Worm (Caenorhabditis elegans) whole organism, mixed stage, embryonic: ENCODE measurements around the gene Y54H5A.2.

ENCODE experiments used
- bed-3 ChIP-seq: fragments of 200-800 bp; sonication (Bioruptor generic); optimal IDR thresholded peaks from 3 replicates; lab custom pipeline; 2018; ENCODE audit warnings: mild to moderate bottlenecking, missing genetic modification characterization, moderate library complexity, missing compliant biosample characterization
- blmp-1 ChIP-seq: fragments of 150-350 bp; optimal IDR thresholded peaks from 2 replicates; lab custom pipeline; 2014; ENCODE audit warnings: missing biosample characterization, missing genetic modification characterization
- ceh-39 ChIP-seq: fragments of 150-350 bp; optimal IDR thresholded peaks from 2 replicates; lab custom pipeline; 2014; ENCODE audit warnings: missing biosample characterization, missing genetic modification characterization
- ceh-43 ChIP-seq: fragments of 200-800 bp; sonication (Bioruptor generic); optimal IDR thresholded peaks from 2 replicates; lab custom pipeline; 2018; ENCODE audit warnings: mild to moderate bottlenecking, missing genetic modification characterization, moderate library complexity, missing compliant biosample characterization
- ces-1 ChIP-seq: fragments of 150-350 bp; optimal IDR thresholded peaks from 2 replicates; lab custom pipeline; 2014; ENCODE audit warnings: missing biosample characterization, missing genetic modification reagents, missing genetic modification characterization
- cnd-1 ChIP-seq: fragments of 200-800 bp; sonication (Bioruptor generic); optimal IDR thresholded peaks from 2 replicates; lab custom pipeline; 2018; ENCODE audit warnings: mild to moderate bottlenecking, missing genetic modification characterization, missing compliant biosample characterization
- drap-1 ChIP-seq: fragments of 200-800 bp; sonication (Bioruptor generic); optimal IDR thresholded peaks from 3 replicates; lab custom pipeline; 2018; ENCODE audit warnings: mild to moderate bottlenecking, missing genetic modification characterization, missing compliant biosample characterization
- elt-1 ChIP-seq: sonication (generic microtip); optimal IDR thresholded peaks from 2 replicates; lab custom pipeline; 2017; ENCODE audit warnings: missing genetic modification characterization, mild to moderate bottlenecking, missing compliant biosample characterization, antibody characterized with exemption, moderate library complexity, borderline replicate concordance; ENCODE audit not compliant: insufficient read depth
- elt-3 ChIP-seq: fragments of 150-350 bp; optimal IDR thresholded peaks from 2 replicates; lab custom pipeline; 2014; ENCODE audit warnings: missing biosample characterization, missing genetic modification characterization
- flh-1 ChIP-seq: fragments of 200-800 bp; sonication (Bioruptor generic); optimal IDR thresholded peaks from 2 replicates; lab custom pipeline; 2018; ENCODE audit warnings: mild to moderate bottlenecking, missing genetic modification characterization, moderate library complexity, missing compliant biosample characterization
- hlh-1 ChIP-seq: fragments of 150-350 bp; optimal IDR thresholded peaks from 2 replicates; lab custom pipeline; 2014; ENCODE audit warnings: missing biosample characterization, missing genetic modification reagents, missing genetic modification characterization
- lin-13 ChIP-seq: fragments of 150-350 bp; optimal IDR thresholded peaks from 2 replicates; lab custom pipeline; 2014; ENCODE audit warnings: missing biosample characterization, missing genetic modification characterization
- lin-32 ChIP-seq: fragments of 200-800 bp; sonication (Bioruptor generic); optimal IDR thresholded peaks from 2 replicates; lab custom pipeline; 2018; ENCODE audit warnings: mild to moderate bottlenecking, missing genetic modification characterization, missing compliant biosample characterization
- lsy-2 ChIP-seq: fragments of 150-350 bp; optimal IDR thresholded peaks from 2 replicates; lab custom pipeline; 2014; ENCODE audit warnings: missing biosample characterization, missing genetic modification characterization
- mab-5 ChIP-seq: fragments of 150-350 bp; optimal IDR thresholded peaks from 2 replicates; lab custom pipeline; 2014; ENCODE audit warnings: missing biosample characterization, missing genetic modification characterization
- mep-1 ChIP-seq: fragments of 150-350 bp; optimal IDR thresholded peaks from 2 replicates; lab custom pipeline; 2017; ENCODE audit warnings: missing biosample characterization, missing genetic modification reagents, missing genetic modification characterization, inconsistent platforms
- mls-2 ChIP-seq: sonication (generic microtip); optimal IDR thresholded peaks from 2 replicates; lab custom pipeline; 2016; ENCODE audit warnings: mild to moderate bottlenecking, missing genetic modification characterization, moderate library complexity, missing compliant biosample characterization
- nhr-12 ChIP-seq: fragments of 150-350 bp; optimal IDR thresholded peaks from 2 replicates; lab custom pipeline; 2014; ENCODE audit warnings: missing biosample characterization, missing genetic modification characterization
- nhr-2 ChIP-seq: fragments of 150-350 bp; optimal IDR thresholded peaks from 2 replicates; lab custom pipeline; 2014; ENCODE audit warnings: missing biosample characterization, missing genetic modification characterization
- nhr-237 ChIP-seq: fragments of 150-350 bp; optimal IDR thresholded peaks from 2 replicates; lab custom pipeline; 2014; ENCODE audit warnings: missing biosample characterization, missing genetic modification characterization
- nhr-28 ChIP-seq: fragments of 150-350 bp; optimal IDR thresholded peaks from 2 replicates; lab custom pipeline; 2014; ENCODE audit warnings: missing biosample characterization, missing genetic modification characterization
- nhr-76 ChIP-seq: sonication (generic microtip); optimal IDR thresholded peaks from 2 replicates; lab custom pipeline; 2017; ENCODE audit warnings: missing biosample characterization, missing genetic modification characterization
- pha-4 ChIP-seq: fragments of 150-350 bp; optimal IDR thresholded peaks from 2 replicates; lab custom pipeline; 2018; ENCODE audit warnings: missing biosample characterization, missing genetic modification reagents, missing genetic modification characterization
- snpc-4 ChIP-seq: fragments of 150-350 bp; optimal IDR thresholded peaks from 2 replicates; lab custom pipeline; 2014; ENCODE audit warnings: missing biosample characterization, missing genetic modification characterization
- sptf-1 ChIP-seq: sonication (generic microtip); optimal IDR thresholded peaks from 2 replicates; lab custom pipeline; 2017; ENCODE audit warnings: mild to moderate bottlenecking, missing genetic modification characterization, moderate library complexity, missing compliant biosample characterization
- unc-120 ChIP-seq: sonication (generic microtip); optimal IDR thresholded peaks from 2 replicates; lab custom pipeline; 2017; ENCODE audit warnings: missing genetic modification characterization, missing compliant biosample characterization; ENCODE audit not compliant: poor library complexity, severe bottlenecking
- unc-39 ChIP-seq: fragments of 150-350 bp; optimal IDR thresholded peaks from 2 replicates; lab custom pipeline; 2014; ENCODE audit warnings: missing biosample characterization, missing genetic modification characterization
- unc-62 ChIP-seq: fragments of 150-350 bp; optimal IDR thresholded peaks from 2 replicates; lab custom pipeline; 2014; ENCODE audit warnings: missing biosample characterization, missing genetic modification reagents, missing genetic modification characterization
- zip-8 ChIP-seq: fragments of 150-350 bp; optimal IDR thresholded peaks from 2 replicates; lab custom pipeline; 2014; ENCODE audit warnings: missing biosample characterization, missing genetic modification characterization

Y54H5A.2 gene

DNA sequence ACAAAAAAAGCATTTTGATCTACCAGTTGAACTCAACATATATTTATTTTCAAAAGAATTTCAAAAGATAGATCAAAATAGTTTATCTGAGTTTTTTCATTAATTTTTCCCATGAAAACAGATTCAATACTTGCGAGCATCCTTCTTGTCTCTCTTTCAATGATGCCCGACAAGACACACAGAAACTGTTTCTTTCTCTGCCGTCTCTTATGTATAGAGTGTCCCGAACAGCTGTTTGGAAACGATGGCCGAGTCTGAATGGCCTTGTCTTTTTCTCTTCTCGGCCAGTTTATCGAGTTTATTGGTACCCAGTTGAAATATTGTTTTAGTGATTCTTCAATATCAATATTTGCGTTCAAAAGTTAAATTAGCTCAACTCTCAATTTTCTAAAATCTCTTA lies 40.6 kb downstream of the Y54H5A.2 start (continued):
- TF ChIP-seq nhr-28 (tag; lab: Kevin White, UChicago) (no peak), cnd-1 (tag; lab: Kevin White, UChicago) (peak; percentile 84), nhr-2 (no peak)

DNA sequence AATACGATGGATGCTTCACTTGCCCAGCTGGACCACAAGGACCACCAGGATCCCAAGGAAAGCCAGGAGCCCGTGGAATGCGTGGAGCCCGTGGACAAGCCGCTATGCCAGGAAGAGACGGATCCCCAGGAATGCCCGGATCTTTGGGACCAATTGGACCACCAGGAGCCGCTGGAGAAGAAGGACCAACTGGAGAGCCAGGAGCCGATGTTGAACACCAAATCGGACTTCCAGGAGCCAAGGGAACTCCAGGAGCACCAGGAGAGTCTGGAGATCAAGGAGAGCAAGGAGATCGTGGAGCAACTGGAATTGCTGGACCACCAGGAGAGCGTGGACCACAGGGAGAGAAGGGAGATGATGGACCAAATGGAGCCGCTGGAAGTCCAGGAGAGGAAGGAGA lies 41.4 kb downstream of the Y54H5A.2 start:
- no peak for TF ChIP-seq flh-1 (GFP tag; lab: Kevin White, UChicago)
- TF ChIP-seq nhr-12: no peak
- no peak for TF ChIP-seq zip-8 (tag; lab: Kevin White, UChicago)
- TF ChIP-seq bed-3 (GFP tag; lab: Kevin White, UChicago): no peak
- peak; percentile 65 for TF ChIP-seq sptf-1
- no peak for TF ChIP-seq ces-1 (GFP tag; lab: Kevin White, UChicago)
- no peak for TF ChIP-seq snpc-4 (tag; lab: Kevin White, UChicago)
- TF ChIP-seq unc-120 (tag; lab: Kevin White, UChicago): no peak
- TF ChIP-seq, all 35 proteins: peak for 1

DNA sequence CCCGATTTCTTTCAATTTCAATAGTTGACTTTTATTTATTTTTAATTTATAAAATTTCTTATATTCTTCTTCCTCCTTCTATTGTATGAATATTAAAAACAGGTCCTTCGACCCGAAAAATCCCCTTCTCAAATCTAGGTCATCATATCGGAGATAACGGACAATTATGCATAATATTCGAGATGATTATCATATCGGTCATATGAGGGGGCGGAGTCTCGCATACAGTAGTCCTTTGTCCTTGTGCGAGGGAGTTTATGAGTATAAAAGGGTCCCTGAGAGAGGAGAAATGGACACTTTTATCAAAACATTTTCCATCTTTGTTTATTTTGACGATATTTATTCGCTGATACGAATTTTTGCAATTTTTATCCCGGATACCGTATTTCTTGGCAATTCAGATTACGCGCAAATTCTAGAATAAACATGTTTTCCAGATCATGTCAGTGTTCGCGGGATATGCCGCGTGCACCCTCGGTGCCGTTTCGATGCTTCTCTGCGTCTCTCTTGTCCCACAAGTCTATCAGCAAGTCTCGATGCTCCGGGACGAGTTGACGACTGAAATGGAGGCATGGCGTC lies 42.4 kb downstream of the Y54H5A.2 start, which contains the start of gene dpy-17:
dpy-17 (plus strand) TSS at position 438 of the 579 bp plus-strand sequence.
- TF ChIP-seq mls-2 (tag; lab: Kevin White, UChicago) (peak; percentile 17), elt-3 (tag; lab: Kevin White, UChicago) (peak; percentile 71), elt-1 (tag; lab: Kevin White, UChicago) (peak; percentile 93), nhr-76 (tag; lab: Kevin White, UChicago) (no peak), lin-13 (no peak), lsy-2 (peak; percentile 60), unc-62 (GFP tag; lab: Kevin White, UChicago) (peak; percentile 23), sptf-1 (peak; percentile 19)

DNA sequence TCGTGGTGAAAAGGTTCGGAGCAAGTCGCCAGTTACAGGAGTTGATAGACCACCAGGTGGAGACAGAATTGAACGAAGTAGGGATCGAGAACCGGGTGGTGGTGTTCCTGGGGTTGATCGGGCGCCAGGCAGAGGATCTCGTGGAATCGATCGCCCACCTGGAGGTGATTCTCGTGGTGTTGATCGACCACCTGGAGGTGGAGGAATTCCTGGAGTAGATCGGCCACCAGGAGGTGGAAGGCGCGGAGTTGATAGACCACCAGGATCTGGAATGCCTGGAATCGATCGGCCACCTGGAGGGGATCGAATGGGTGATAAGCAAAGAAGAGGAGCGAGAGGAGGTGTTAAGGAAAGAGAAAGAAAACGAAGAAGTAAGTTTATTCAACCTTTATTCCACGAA lies 43.9 kb downstream of the Y54H5A.2 start:
- TF ChIP-seq nhr-76 (tag; lab: Kevin White, UChicago) (no peak), mab-5 (tag; lab: Kevin White, UChicago) (no peak), sptf-1 (no peak), ceh-43 (GFP tag; lab: Kevin White, UChicago) (no peak), nhr-2 (no peak), unc-62 (GFP tag; lab: Kevin White, UChicago) (no peak), zip-8 (tag; lab: Kevin White, UChicago) (no peak), lsy-2 (no peak), flh-1 (GFP tag; lab: Kevin White, UChicago) (no peak), drap-1 (GFP tag; lab: Kevin White, UChicago) (no peak), nhr-12 (no peak), lin-13 (no peak), elt-1 (tag; lab: Kevin White, UChicago) (no peak), lin-32 (GFP tag; lab: Kevin White, UChicago) (no peak), hlh-1 (tag; lab: Kevin White, UChicago) (no peak)

DNA sequence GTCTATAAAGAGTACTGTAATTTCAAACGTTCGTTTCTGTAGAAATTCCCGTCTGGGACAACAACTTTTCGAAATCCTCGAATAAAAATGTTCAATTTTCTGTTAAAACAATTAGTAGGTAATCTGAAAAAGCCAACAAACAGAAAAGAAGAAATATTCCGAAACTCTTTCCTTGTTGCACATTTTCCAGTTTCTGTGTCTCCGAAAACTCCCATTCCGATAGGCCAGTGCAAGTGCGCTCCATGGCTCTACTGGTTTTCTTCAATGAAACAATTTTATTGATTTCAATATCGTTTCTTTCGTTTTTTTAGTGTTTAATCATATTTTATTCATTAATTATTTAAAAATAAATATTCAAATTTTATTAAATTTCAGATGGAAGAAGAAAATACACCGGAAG lies 46.8 kb downstream of the Y54H5A.2 start, which contains the start of gene F54D8.6:
F54D8.6 (plus strand) TSS at position 370 of the 400 bp plus-strand sequence.
- no peak for TF ChIP-seq flh-1 (GFP tag; lab: Kevin White, UChicago)
- no peak for TF ChIP-seq ceh-43 (GFP tag; lab: Kevin White, UChicago)
- peak; percentile 28 for TF ChIP-seq pha-4 (tag; lab: Kevin White, UChicago)
- no peak for TF ChIP-seq drap-1 (GFP tag; lab: Kevin White, UChicago)
- TF ChIP-seq nhr-237 (tag; lab: Kevin White, UChicago): peak; percentile 24
- TF ChIP-seq lsy-2: peak; percentile 72
- TF ChIP-seq mep-1 (tag; lab: Kevin White, UChicago): peak; percentile 13
- TF ChIP-seq sptf-1: peak; percentile 1
- TF ChIP-seq mab-5 (tag; lab: Kevin White, UChicago): no peak
- no peak for TF ChIP-seq blmp-1
- TF ChIP-seq nhr-28 (tag; lab: Kevin White, UChicago): no peak
- TF ChIP-seq ces-1 (GFP tag; lab: Kevin White, UChicago): peak; percentile 60
- TF ChIP-seq nhr-76 (tag; lab: Kevin White, UChicago): no peak
- TF ChIP-seq ceh-39: peak; percentile 49
- TF ChIP-seq, all 35 proteins: peak for 7

DNA sequence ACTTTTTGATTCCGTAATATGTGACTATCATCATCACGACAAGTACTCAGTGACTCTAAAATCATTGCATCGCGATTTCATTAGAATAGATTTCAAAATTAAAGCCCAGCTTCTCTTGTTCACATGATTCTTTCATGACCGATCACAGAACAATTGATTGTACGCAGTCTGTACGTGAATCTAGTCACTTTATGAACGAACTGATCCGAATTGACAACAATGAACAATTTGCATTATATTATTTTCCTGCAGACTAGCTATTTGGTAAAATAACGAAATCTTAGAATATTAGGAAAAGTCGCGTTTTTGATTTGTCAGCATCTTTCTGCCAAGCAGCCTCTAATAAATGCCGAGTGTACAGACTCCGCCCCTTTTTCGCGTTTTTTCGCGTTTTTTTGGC lies 49.9 kb downstream of the Y54H5A.2 start:
- no peak for TF ChIP-seq cnd-1 (tag; lab: Kevin White, UChicago)
- TF ChIP-seq unc-39: no peak
